Worm (Caenorhabditis elegans): ENCODE data around the gene F53F8.5.

Gene F53F8.5

DNA sequence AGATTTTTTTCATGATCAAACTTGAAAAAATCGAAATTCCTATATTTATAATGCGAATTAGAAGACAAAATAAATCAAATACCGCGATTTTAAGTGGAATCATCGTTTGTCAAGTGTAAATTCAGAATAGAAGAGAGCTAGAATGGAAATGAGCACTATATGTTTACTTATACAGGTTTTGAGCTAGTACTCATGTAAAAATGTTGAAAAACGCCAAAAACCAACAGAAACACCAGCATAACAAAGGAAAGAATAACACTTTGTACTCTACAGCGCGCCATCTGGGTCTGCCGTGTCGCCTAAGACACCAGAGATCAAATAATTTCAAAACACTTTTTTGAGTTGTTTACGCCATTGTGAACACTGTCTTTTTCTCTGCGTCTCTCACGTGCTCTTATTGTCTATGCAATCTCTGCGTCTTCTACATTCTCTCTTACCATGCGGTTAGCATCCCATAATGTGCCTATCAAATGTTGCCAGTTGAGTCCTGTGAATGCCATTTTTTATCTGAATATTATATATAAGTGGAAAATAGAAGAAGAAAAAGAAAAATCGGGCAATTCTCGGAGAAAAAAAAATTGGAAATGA is 25.0 kb upstream of the F53F8.5 start, which contains the start of gene ipla-3:
Gene ipla-3 (minus strand): TSS at position 510 of the 588 bp plus-strand sequence.
- TF ChIP-seq cog-1 (tag; optimal IDR thresholded peaks at IDR 0.05) = peak; percentile 54
- TF ChIP-seq tab-1 (GFP tag; IDR thresholded peaks at IDR 0.05) = no peak

DNA sequence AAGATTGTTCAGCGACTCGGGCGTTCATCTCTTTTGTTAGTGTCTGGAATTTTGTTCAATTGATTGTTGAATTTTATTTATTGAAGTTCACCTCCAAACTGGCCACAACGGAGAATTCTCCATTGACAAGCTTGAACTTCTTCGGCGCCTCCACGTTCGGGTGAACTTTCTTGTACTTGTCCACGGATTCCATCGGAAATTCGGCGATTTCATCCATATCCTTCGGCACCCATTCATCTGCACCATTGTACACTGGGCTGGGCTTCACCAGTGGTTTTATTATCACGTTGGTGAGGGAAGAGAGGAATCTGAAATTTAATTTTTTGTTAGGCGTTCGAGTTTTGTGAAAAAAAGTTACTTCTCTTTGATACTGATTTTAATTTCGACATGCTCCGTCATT is 23.6 kb upstream of the F53F8.5 start:
- TF ChIP-seq tab-1 (GFP tag; IDR thresholded peaks at IDR 0.05) (no peak), med-1 (GFP tag; optimal IDR thresholded peaks at IDR 0.05; ENCODE audit: insufficient read depth) (no peak), ref-1 (GFP tag; conservative IDR thresholded peaks at IDR 0.05) (no peak), flt-1 (GFP tag; IDR thresholded peaks at IDR 0.05) (no peak), cog-1 (tag; optimal IDR thresholded peaks at IDR 0.05) (no peak), ztf-29 (GFP tag; IDR thresholded peaks at IDR 0.05) (no peak), ztf-23 (GFP tag; IDR thresholded peaks at IDR 0.05) (no peak), T22C8.4 (GFP tag; IDR thresholded peaks at IDR 0.05) (no peak), klf-2 (GFP tag; conservative IDR thresholded peaks at IDR 0.05) (no peak)

DNA sequence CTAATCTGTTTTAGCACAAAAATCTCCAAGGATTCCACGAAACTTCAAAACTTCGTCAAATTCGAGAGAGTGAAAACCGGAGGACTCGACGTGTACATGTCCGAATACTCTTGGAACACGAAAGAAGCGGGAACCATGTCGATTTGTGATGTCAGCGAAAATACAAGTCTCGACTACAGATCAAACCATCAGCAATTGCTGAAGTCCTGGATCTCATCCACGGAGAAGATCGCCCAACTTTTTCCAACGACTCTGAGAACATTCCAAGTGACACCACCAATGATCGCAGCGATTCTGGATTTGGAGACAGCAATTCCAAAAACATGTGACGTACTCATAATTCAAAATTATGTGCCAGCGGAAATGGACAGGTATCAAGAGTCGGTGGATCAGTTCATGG is 18.6 kb upstream of the F53F8.5 start:
- no peak for TF ChIP-seq ref-1 (GFP tag; conservative IDR thresholded peaks at IDR 0.05)
- no peak for TF ChIP-seq ztf-29 (GFP tag; IDR thresholded peaks at IDR 0.05)
- TF ChIP-seq klf-2 (GFP tag; conservative IDR thresholded peaks at IDR 0.05) = no peak
- TF ChIP-seq flt-1 (GFP tag; IDR thresholded peaks at IDR 0.05) = no peak
- TF ChIP-seq med-1 (GFP tag; optimal IDR thresholded peaks at IDR 0.05; ENCODE audit: insufficient read depth) = no peak
- no peak for TF ChIP-seq tab-1 (GFP tag; IDR thresholded peaks at IDR 0.05)
- no peak for TF ChIP-seq ztf-23 (GFP tag; IDR thresholded peaks at IDR 0.05)
- no peak for TF ChIP-seq cog-1 (tag; optimal IDR thresholded peaks at IDR 0.05)
- TF ChIP-seq T22C8.4 (GFP tag; IDR thresholded peaks at IDR 0.05) = no peak

DNA sequence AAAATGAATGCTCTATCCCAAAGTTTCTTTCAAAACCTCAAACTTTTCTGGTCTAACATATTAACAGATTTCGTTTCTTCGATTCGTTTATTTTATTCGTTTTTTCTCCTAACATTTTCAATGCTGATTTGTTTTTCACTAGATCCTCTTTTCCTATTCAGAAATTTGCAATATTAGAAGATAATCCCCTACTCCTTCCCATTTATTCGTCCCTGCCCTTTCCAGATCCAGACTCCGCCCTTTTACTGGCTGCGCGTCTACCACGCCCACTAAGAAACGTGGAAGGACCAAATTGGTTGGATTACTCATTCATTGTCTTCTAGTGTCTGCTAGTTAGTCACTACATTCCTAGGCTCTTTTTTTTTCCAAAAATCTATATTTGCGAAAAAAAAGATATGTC is 18.1 kb upstream of the F53F8.5 start, which contains the start of gene Y44A6C.2:
Gene Y44A6C.2 (plus strand): TSS at position 301 of the 400 bp plus-strand sequence.
- TF ChIP-seq klf-2 (GFP tag; conservative IDR thresholded peaks at IDR 0.05) = no peak
- TF ChIP-seq tab-1 (GFP tag; IDR thresholded peaks at IDR 0.05) = no peak
- TF ChIP-seq flt-1 (GFP tag; IDR thresholded peaks at IDR 0.05) = no peak
- TF ChIP-seq med-1 (GFP tag; optimal IDR thresholded peaks at IDR 0.05; ENCODE audit: insufficient read depth) = no peak
- no peak for TF ChIP-seq ztf-23 (GFP tag; IDR thresholded peaks at IDR 0.05)
- no peak for TF ChIP-seq cog-1 (tag; optimal IDR thresholded peaks at IDR 0.05)
- no peak for TF ChIP-seq ref-1 (GFP tag; conservative IDR thresholded peaks at IDR 0.05)
- no peak for TF ChIP-seq ztf-29 (GFP tag; IDR thresholded peaks at IDR 0.05)
- no peak for TF ChIP-seq T22C8.4 (GFP tag; IDR thresholded peaks at IDR 0.05)

DNA sequence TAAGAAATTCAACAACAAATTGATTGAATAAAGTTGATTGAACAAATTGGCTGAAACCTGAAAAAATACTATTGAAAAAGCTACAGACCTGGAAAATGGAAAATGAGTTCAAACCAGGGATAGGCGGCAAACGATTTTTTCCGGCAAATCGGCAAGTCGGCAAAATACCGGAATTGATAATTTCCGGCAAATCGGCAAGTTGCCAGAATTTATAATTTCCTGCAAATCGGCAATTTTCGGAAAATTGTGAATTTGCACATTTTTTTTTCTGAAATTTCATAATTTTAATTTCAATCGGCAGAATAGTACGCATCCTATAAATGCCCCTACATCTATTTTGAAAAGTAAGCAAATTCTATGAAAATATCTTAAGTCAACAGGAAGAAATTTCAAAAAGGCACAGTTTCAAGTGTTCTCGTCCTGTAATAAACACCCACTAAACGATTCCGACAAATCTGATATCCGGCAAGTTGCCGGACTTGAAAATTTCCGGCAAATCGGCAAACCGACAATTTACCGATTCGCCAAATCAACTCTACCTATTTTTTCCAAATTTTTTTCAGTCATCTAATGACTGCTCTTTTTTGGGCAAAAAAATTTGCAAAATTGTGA is 13.1 kb upstream of the F53F8.5 start:
- peak; percentile 41; the same call in 1 of the 2 replicates for TF ChIP-seq ztf-23 (GFP tag; IDR thresholded peaks at IDR 0.05)
- 0 out of 2 replicates have a peak, but pooled peaks have one; percentile 8 for TF ChIP-seq T22C8.4 (GFP tag; IDR thresholded peaks at IDR 0.05)
- TF ChIP-seq ztf-29 (GFP tag; IDR thresholded peaks at IDR 0.05) = no peak
- TF ChIP-seq med-1 (GFP tag; optimal IDR thresholded peaks at IDR 0.05; ENCODE audit: insufficient read depth) = no peak

DNA sequence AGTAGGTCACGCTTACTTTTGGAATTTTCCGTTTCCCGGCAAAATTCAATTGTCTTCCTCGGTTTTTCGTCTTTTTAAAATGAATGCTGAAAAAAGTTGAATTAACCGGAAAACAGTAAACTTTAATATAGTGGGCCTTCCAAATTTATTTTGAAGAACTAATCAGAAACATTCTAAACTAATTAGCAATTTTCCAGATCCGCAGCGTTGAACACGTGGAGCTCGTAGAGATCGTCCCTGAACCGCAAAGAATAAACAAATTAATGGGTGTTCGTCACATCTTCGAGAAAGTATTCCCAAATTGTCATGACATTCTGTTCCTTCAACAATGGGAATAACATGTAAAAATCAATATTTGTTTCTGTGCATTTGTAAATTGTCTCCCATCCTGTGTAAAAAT is 12.4 kb upstream of the F53F8.5 start:
- TF ChIP-seq ref-1 (GFP tag; conservative IDR thresholded peaks at IDR 0.05) (no peak), T22C8.4 (GFP tag; IDR thresholded peaks at IDR 0.05) (no peak), ztf-29 (GFP tag; IDR thresholded peaks at IDR 0.05) (no peak), med-1 (GFP tag; optimal IDR thresholded peaks at IDR 0.05; ENCODE audit: insufficient read depth) (no peak), ztf-23 (GFP tag; IDR thresholded peaks at IDR 0.05) (no peak), cog-1 (tag; optimal IDR thresholded peaks at IDR 0.05) (no peak), tab-1 (GFP tag; IDR thresholded peaks at IDR 0.05) (no peak), flt-1 (GFP tag; IDR thresholded peaks at IDR 0.05) (no peak), klf-2 (GFP tag; conservative IDR thresholded peaks at IDR 0.05) (no peak)

DNA sequence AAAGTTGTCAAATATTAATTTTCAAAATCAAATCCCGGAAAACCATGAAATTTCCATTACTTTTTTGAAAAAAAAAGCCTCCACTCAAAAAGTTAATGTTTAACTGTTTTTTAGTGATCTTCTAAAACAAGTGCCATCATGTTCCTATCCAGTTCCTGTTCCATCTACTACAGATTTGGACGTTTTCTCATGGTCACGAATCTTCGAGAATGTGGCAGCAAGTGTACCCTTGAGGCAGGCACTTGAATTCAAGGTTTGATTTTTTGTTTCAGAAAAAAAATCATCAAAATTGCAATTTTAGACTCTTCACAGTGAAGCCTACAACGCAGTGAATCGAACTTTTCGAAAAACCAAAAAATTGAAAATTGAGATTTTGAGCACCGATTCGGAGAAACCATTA is 10.7 kb upstream of the F53F8.5 start:
- TF ChIP-seq med-1 (GFP tag; optimal IDR thresholded peaks at IDR 0.05; ENCODE audit: insufficient read depth) (no peak), tab-1 (GFP tag; IDR thresholded peaks at IDR 0.05) (no peak), ref-1 (GFP tag; conservative IDR thresholded peaks at IDR 0.05) (no peak), T22C8.4 (GFP tag; IDR thresholded peaks at IDR 0.05) (no peak), klf-2 (GFP tag; conservative IDR thresholded peaks at IDR 0.05) (no peak), cog-1 (tag; optimal IDR thresholded peaks at IDR 0.05) (no peak)

DNA sequence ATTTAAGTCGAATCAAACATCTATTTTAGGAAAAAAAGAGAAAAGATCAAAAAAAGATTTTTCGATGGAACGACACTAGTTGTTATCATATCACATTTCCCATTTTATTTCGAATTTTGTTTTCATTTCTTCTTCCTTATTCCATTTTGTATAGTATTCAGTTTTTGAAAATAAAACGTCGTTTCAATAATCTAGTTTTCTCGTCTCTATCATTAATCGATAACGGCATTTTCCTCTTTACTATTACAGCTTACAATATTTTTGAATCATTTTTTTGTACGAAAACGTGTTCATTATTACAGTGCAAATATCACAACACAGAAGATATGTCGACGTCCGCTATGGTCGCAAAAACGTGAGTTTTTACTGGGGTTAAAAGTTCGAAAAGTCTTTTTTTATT is 9.8 kb upstream of the F53F8.5 start, which contains the start of gene Y44A6C.1:
Gene Y44A6C.1 (plus strand): TSS at position 301 of the 400 bp plus-strand sequence.
- TF ChIP-seq ztf-23 (GFP tag; IDR thresholded peaks at IDR 0.05) = no peak

DNA sequence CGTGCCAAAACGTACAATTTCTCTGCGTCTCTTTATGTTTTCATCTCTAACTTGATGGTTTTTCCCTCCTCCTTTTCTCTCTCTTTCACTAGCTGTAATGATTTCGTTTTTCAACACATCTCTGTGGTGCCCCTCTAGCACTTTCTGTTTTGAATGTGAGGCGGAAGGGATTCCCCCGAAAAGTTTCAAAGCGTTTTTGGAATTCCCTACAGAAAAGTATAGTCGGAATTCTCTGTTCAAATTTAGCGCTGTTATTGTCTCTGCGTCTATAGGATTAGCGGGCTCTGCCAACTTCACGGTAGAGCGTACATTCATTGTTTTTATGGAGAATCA is 9.1 kb upstream of the F53F8.5 start:
- TF ChIP-seq cog-1 (tag; optimal IDR thresholded peaks at IDR 0.05) (no peak), klf-2 (GFP tag; conservative IDR thresholded peaks at IDR 0.05) (no peak), tab-1 (GFP tag; IDR thresholded peaks at IDR 0.05) (no peak), ref-1 (GFP tag; conservative IDR thresholded peaks at IDR 0.05) (no peak), ztf-23 (GFP tag; IDR thresholded peaks at IDR 0.05) (no peak), T22C8.4 (GFP tag; IDR thresholded peaks at IDR 0.05) (no peak), ztf-29 (GFP tag; IDR thresholded peaks at IDR 0.05) (no peak), flt-1 (GFP tag; IDR thresholded peaks at IDR 0.05) (no peak), med-1 (GFP tag; optimal IDR thresholded peaks at IDR 0.05; ENCODE audit: insufficient read depth) (no peak)

DNA sequence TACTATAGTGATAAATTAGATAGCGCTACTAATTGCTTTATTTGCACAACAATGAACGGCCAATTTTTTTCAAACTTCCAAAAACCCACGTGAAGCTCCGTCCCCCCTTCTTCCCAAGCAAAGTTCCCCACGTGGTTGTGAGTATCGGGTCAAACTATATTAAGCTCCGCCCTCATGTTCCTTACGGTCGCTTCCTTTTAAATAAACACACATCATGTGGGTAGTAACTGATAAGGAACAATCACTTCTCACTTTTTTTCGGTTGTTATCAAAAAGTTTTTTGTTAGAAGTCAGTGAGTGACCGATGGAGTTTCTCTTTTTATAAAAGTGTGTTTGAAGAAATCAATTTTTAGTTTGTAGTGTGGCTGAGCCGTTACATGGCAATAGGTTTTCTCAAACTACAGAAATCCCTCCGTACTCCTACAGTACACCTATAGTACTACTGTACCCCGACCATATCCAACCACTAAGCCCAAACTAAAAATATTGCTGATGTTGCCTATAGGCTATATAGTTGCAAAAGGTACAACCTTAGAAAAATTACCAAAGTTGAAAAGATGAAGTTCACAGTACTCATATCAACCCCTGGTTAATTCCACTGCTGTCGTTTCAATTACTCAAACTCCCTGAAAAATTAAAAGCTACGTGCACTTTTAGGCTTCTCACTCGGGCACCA is 8.6 kb upstream of the F53F8.5 start:
- no peak for TF ChIP-seq ztf-29 (GFP tag; IDR thresholded peaks at IDR 0.05)
- no peak for TF ChIP-seq cog-1 (tag; optimal IDR thresholded peaks at IDR 0.05)
- TF ChIP-seq klf-2 (GFP tag; conservative IDR thresholded peaks at IDR 0.05) = no peak
- no peak for TF ChIP-seq tab-1 (GFP tag; IDR thresholded peaks at IDR 0.05)
- TF ChIP-seq med-1 (GFP tag; optimal IDR thresholded peaks at IDR 0.05; ENCODE audit: insufficient read depth) = no peak
- no peak for TF ChIP-seq ztf-23 (GFP tag; IDR thresholded peaks at IDR 0.05)

All from whole organism, midembryonic.